Fruit fly (Drosophila melanogaster) whole organism, wandering third instar larva: Measurements from ENCODE around the gene His3.3B.

Experiments used
- brk ChIP-seq: fragments of 200-800 bp; sonication (Bioruptor generic); optimal IDR thresholded peaks from 2 replicates; lab custom pipeline; 2016; ENCODE audit warnings: missing biosample characterization, mild to moderate bottlenecking, missing genetic modification characterization
- woc ChIP-seq: sonication (Bioruptor generic); optimal IDR thresholded peaks from 2 replicates; lab custom pipeline; 2016; ENCODE audit warnings: missing biosample characterization, mild to moderate bottlenecking, missing genetic modification characterization

DNA sequence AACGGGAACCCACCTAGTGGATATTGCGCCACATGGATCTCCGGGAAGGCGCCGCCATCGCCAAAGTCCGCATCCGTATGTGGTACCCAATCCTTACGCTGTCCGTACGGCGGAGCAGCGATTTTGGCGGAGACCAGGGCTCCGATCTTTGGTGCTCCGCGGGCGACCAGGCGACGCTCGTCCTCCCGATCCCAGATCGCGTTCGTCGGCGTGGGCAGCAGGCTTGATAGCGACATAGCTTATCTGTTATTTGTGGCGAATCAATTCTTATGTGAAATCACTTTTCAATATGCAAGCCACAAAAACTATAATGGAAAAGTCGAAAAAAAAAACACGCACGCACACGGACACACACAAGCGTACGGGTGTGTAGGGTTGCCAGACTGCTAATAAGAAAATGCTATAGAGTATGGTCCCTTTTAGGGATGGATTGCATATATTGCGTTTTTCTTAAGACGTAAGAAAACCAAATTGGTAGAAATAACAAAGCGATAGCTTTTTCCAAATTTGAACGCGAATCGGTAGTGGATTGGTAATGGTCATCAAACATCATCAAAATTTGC lies 50.2 kb downstream of the His3.3B start, which contains the start of gene Bx42:
- TF ChIP-seq brk (GFP tag; lab: Kevin White, UChicago) (no peak), woc (peak; percentile 50)
